Fruit fly (Drosophila melanogaster) whole organism, prepupa: ENCODE results near the gene mRF1.

Experiments used
- CG31627 ChIP-seq: fragments of 200-800 bp; sonication (Bioruptor generic); optimal IDR thresholded peaks from 3 replicates; lab custom pipeline; 2016; ENCODE audit warnings: missing biosample characterization, missing genetic modification characterization
- net ChIP-seq: fragments of 200-800 bp; sonication (Bioruptor generic); optimal IDR thresholded peaks from 3 replicates; lab custom pipeline; 2016; ENCODE audit warnings: missing biosample characterization, missing genetic modification characterization
- svp ChIP-seq: fragments of 200-800 bp; sonication (Bioruptor generic); peaks from one replicate; lab custom pipeline; 2016; ENCODE audit warnings: missing biosample characterization, missing genetic modification characterization

DNA sequence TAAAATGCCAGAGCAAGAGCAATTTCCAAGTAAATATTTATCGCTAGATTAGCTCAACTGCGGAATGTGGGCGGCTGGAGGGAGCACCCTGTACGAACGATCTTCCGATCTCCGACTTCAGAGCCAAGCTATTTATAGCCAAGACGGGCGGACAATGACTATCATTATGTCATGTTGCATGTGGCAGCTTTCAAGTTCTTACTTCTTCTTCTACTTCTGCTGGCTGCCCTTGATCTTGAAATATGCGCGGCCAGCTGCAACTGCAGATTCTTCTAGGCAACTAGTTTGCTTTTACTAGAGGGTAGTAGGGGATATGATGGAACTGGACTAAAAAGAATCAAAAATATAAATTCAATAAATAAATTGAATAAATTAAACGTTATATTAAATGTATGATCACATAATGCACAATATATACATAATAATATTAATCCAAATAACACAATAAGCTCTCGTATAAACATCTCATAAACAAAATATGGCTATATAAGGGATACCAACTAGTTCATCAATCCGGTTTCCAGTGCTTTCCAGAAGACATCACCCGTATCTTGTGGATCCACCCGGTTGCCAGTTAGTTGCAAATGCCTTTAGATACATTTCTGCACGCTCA is 48.4 kb downstream of the mRF1 start:
- TF ChIP-seq svp (GFP tag; lab: Kevin White, UChicago) = no peak
- TF ChIP-seq net (GFP tag; lab: Kevin White, UChicago) = peak; percentile 13
- no peak for TF ChIP-seq CG31627 (GFP tag; lab: Kevin White, UChicago)
